Worm (Caenorhabditis elegans) whole organism, young adult: ENCODE measurements around the gene ZK353.9.

Experiments
- C06A6.2 ChIP-seq: fragments of 200-800 bp; sonication (Bioruptor generic); conservative IDR thresholded peaks from 2 replicates; pipeline ENCODE4 v1.3.6; 2022; ENCODE audit warnings: missing genetic modification characterization, missing compliant biosample characterization
- F10E7.11 ChIP-seq: sonication (generic microtip); optimal IDR thresholded peaks from 2 replicates; lab custom pipeline; 2017; ENCODE audit warnings: mild to moderate bottlenecking, missing genetic modification characterization, moderate library complexity, missing compliant biosample characterization
- F57A8.1 ChIP-seq: fragments of 200-800 bp; sonication (Bioruptor generic); optimal IDR thresholded peaks from 2 replicates; lab custom pipeline; 2018; ENCODE audit warnings: mild to moderate bottlenecking, missing genetic modification characterization, moderate library complexity, missing compliant biosample characterization
- K11D2.4 ChIP-seq: fragments of 200-800 bp; sonication (Bioruptor generic); IDR thresholded peaks from 2 replicates; pipeline ENCODE4 v1.3.6; 2022; ENCODE audit warnings: missing genetic modification reagents, missing genetic modification characterization, missing compliant biosample characterization
- T07F8.4 ChIP-seq: sonication (generic microtip); optimal IDR thresholded peaks from 2 replicates; lab custom pipeline; 2016; ENCODE audit warnings: mild to moderate bottlenecking, missing genetic modification characterization, moderate library complexity, missing compliant biosample characterization
- Y67H2A.10 ChIP-seq: fragments of 200-800 bp; sonication (Bioruptor generic); conservative IDR thresholded peaks from 2 replicates; pipeline ENCODE4 v1.3.6; 2022; ENCODE audit warnings: missing genetic modification reagents, missing genetic modification characterization, missing compliant biosample characterization
- akir-1 ChIP-seq: fragments of 200-800 bp; sonication (Bioruptor generic); optimal IDR thresholded peaks from 2 replicates; lab custom pipeline; 2018; ENCODE audit warnings: mild to moderate bottlenecking, missing genetic modification characterization, moderate library complexity, missing compliant biosample characterization
- aptf-3 ChIP-seq: fragments of 200-800 bp; sonication (Bioruptor generic); IDR thresholded peaks from 2 replicates; pipeline ENCODE4 v1.3.6; 2022; ENCODE audit warnings: missing genetic modification characterization, missing compliant biosample characterization
- attf-5 ChIP-seq: fragments of 200-800 bp; sonication (Bioruptor generic); optimal IDR thresholded peaks from 2 replicates; lab custom pipeline; 2018; ENCODE audit warnings: mild to moderate bottlenecking, missing genetic modification characterization, missing compliant biosample characterization
- attf-6 ChIP-seq: fragments of 200-800 bp; sonication (Bioruptor generic); IDR thresholded peaks from 2 replicates; pipeline ENCODE4 v1.3.6; 2022; ENCODE audit warnings: missing genetic modification reagents, missing genetic modification characterization, missing compliant biosample characterization
- cebp-1 ChIP-seq, 2 experiments: fragments of 200-800 bp in 1 of 2; sonication (Bioruptor generic) in 1 of 2; sonication (generic microtip) in 1 of 2; IDR thresholded peaks in 1 of 2; optimal IDR thresholded peaks in 1 of 2; 2 replicates each; pipeline versions ENCODE4 v1.3.6 to Lab custom; 2017 to 2022; ENCODE audit warnings: missing compliant biosample characterization in 2 of 2, missing genetic modification characterization in 2 of 2, mild to moderate bottlenecking in 1 of 2, missing genetic modification reagents in 1 of 2, moderate library complexity in 1 of 2
- ceh-100 ChIP-seq: fragments of 200-800 bp; sonication (Bioruptor generic); IDR thresholded peaks from 2 replicates; pipeline ENCODE4 v1.3.6; 2022; ENCODE audit warnings: missing genetic modification reagents, missing genetic modification characterization, missing compliant biosample characterization
- ceh-27 ChIP-seq: fragments of 200-800 bp; sonication (Bioruptor generic); optimal IDR thresholded peaks from 2 replicates; lab custom pipeline; 2018; ENCODE audit warnings: mild to moderate bottlenecking, missing genetic modification characterization, moderate library complexity, missing compliant biosample characterization
- ceh-79 ChIP-seq: sonication (generic microtip); optimal IDR thresholded peaks from 2 replicates; lab custom pipeline; 2017; ENCODE audit warnings: mild to moderate bottlenecking, missing genetic modification characterization, missing compliant biosample characterization
- chd-7 ChIP-seq: sonication (generic microtip); optimal IDR thresholded peaks from 2 replicates; lab custom pipeline; 2016; ENCODE audit warnings: mild to moderate bottlenecking, missing genetic modification characterization, moderate library complexity, missing compliant biosample characterization
- die-1 ChIP-seq: sonication (generic microtip); optimal IDR thresholded peaks from 2 replicates; lab custom pipeline; 2016; ENCODE audit warnings: missing genotype, mild to moderate bottlenecking, missing genetic modification characterization, missing compliant biosample characterization
- dpff-1 ChIP-seq: sonication (generic microtip); optimal IDR thresholded peaks from 2 replicates; lab custom pipeline; 2017; ENCODE audit warnings: mild to moderate bottlenecking, missing genetic modification characterization, missing compliant biosample characterization
- ekl-4 ChIP-seq: fragments of 200-800 bp; sonication (Bioruptor generic); IDR thresholded peaks from 2 replicates; pipeline ENCODE4 v1.3.6; 2022; ENCODE audit warnings: missing genetic modification reagents, missing genetic modification characterization, missing compliant biosample characterization
- fkh-3 ChIP-seq: sonication (generic microtip); optimal IDR thresholded peaks from 2 replicates; lab custom pipeline; 2016; ENCODE audit warnings: mild to moderate bottlenecking, missing genetic modification characterization, missing compliant biosample characterization
- hmg-1.2 ChIP-seq: fragments of 200-800 bp; sonication (Bioruptor generic); IDR thresholded peaks from 2 replicates; pipeline ENCODE4 v1.3.6; 2022; ENCODE audit warnings: missing genetic modification reagents, missing genetic modification characterization, missing compliant biosample characterization
- hrde-1 ChIP-seq: sonication (generic microtip); optimal IDR thresholded peaks from 2 replicates; lab custom pipeline; 2016; ENCODE audit warnings: missing genetic modification characterization, mild to moderate bottlenecking, missing compliant biosample characterization, moderate library complexity, missing genotype, missing genetic modification reagents, borderline replicate concordance
- hsf-1 ChIP-seq: fragments of 200-800 bp; sonication (Bioruptor generic); IDR thresholded peaks from 2 replicates; pipeline ENCODE4 v1.3.6; 2022; ENCODE audit warnings: missing genetic modification reagents, missing genetic modification characterization, missing compliant biosample characterization
- let-526 ChIP-seq: fragments of 200-800 bp; sonication (Bioruptor generic); IDR thresholded peaks from 2 replicates; pipeline ENCODE4 v1.3.6; 2022; ENCODE audit warnings: missing genetic modification reagents, missing genetic modification characterization, missing compliant biosample characterization
- lin-35 ChIP-seq, 3 experiments: fragments of 150-350 bp in 2 of 3; sonication (generic microtip) in 1 of 3; optimal IDR thresholded peaks; 2 replicates each; lab custom pipeline; 2014 to 2018; ENCODE audit warnings: missing biosample characterization in 3 of 3, missing genetic modification characterization in 3 of 3, missing genetic modification reagents in 3 of 3
- lin-54 ChIP-seq: fragments of 200-800 bp; sonication (Bioruptor generic); optimal IDR thresholded peaks from 2 replicates; lab custom pipeline; 2018; ENCODE audit warnings: mild to moderate bottlenecking, missing genetic modification characterization, missing compliant biosample characterization
- lsl-1 ChIP-seq: fragments of 200-800 bp; sonication (Bioruptor generic); optimal IDR thresholded peaks from 2 replicates; lab custom pipeline; 2018; ENCODE audit warnings: mild to moderate bottlenecking, missing genetic modification characterization, moderate library complexity, missing compliant biosample characterization
- madf-6 ChIP-seq: fragments of 200-800 bp; sonication (Bioruptor generic); IDR thresholded peaks from 2 replicates; pipeline ENCODE4 v1.3.6; 2022; ENCODE audit warnings: missing genetic modification reagents, missing genetic modification characterization, missing compliant biosample characterization
- nfyb-1 ChIP-seq: fragments of 200-800 bp; sonication (Bioruptor generic); IDR thresholded peaks from 2 replicates; pipeline ENCODE4 v1.3.6; 2022; ENCODE audit warnings: missing genetic modification reagents, missing genetic modification characterization, missing compliant biosample characterization
- nhr-80 ChIP-seq: sonication (generic microtip); optimal IDR thresholded peaks from 2 replicates; lab custom pipeline; 2016; ENCODE audit warnings: missing genetic modification characterization, missing compliant biosample characterization
- pbrm-1 ChIP-seq: fragments of 200-800 bp; sonication (Bioruptor generic); IDR thresholded peaks from 2 replicates; pipeline ENCODE4 v1.3.6; 2022; ENCODE audit warnings: missing genetic modification reagents, missing genetic modification characterization, missing compliant biosample characterization
- rec-8 ChIP-seq, 2 experiments: sonication (generic microtip); optimal IDR thresholded peaks; 2 replicates each; lab custom pipeline; 2016; ENCODE audit warnings: mild to moderate bottlenecking in 2 of 2, missing genetic modification characterization in 2 of 2, missing genetic modification reagents in 2 of 2, missing genotype in 2 of 2, missing biosample characterization in 1 of 2, missing compliant biosample characterization in 1 of 2, moderate library complexity in 1 of 2
- snpc-1.1 ChIP-seq: sonication (generic microtip); optimal IDR thresholded peaks from 2 replicates; lab custom pipeline; 2017; ENCODE audit warnings: missing genetic modification characterization, mild to moderate bottlenecking, missing compliant biosample characterization, antibody characterized with exemption, moderate library complexity, missing genotype, missing genetic modification reagents; ENCODE audit not compliant: insufficient read depth
- snpc-1.3 ChIP-seq: sonication (generic microtip); optimal IDR thresholded peaks from 2 replicates; lab custom pipeline; 2017; ENCODE audit warnings: missing genetic modification characterization, mild to moderate bottlenecking, missing compliant biosample characterization, antibody characterized with exemption, moderate library complexity, missing genotype, missing genetic modification reagents; ENCODE audit not compliant: insufficient read depth
- snpc-4 ChIP-seq, 5 experiments: fragments of 150-350 bp in 1 of 5; sonication (generic microtip) in 4 of 5; optimal IDR thresholded peaks; 2 replicates each; lab custom pipeline; 2014 to 2018; ENCODE audit warnings: missing genetic modification characterization in 5 of 5, missing biosample characterization in 3 of 5, antibody characterized with exemption in 2 of 5, mild to moderate bottlenecking in 2 of 5, missing compliant biosample characterization in 2 of 5, missing genotype in 2 of 5, moderate library complexity in 2 of 5, missing genetic modification reagents in 1 of 5
- somi-1 ChIP-seq: fragments of 200-800 bp; sonication (Bioruptor generic); optimal IDR thresholded peaks from 2 replicates; lab custom pipeline; 2018; ENCODE audit warnings: mild to moderate bottlenecking, missing genetic modification characterization, missing compliant biosample characterization
- sptf-2 ChIP-seq: fragments of 200-800 bp; sonication (Bioruptor generic); optimal IDR thresholded peaks from 2 replicates; lab custom pipeline; 2018; ENCODE audit warnings: mild to moderate bottlenecking, missing genetic modification characterization, missing compliant biosample characterization
- tbx-9 ChIP-seq: sonication (generic microtip); optimal IDR thresholded peaks from 2 replicates; lab custom pipeline; 2016; ENCODE audit warnings: borderline replicate concordance, missing genetic modification characterization, inconsistent platforms, missing compliant biosample characterization
- tlf-1 ChIP-seq: fragments of 200-800 bp; sonication (Bioruptor generic); optimal IDR thresholded peaks from 2 replicates; lab custom pipeline; 2018; ENCODE audit warnings: mild to moderate bottlenecking, missing genetic modification characterization, missing compliant biosample characterization
- unc-62 ChIP-seq: fragments of 150-350 bp; optimal IDR thresholded peaks from 2 replicates; lab custom pipeline; 2014; ENCODE audit warnings: missing biosample characterization, missing genetic modification reagents, missing genetic modification characterization
- ztf-18 ChIP-seq: sonication (generic microtip); optimal IDR thresholded peaks from 2 replicates; lab custom pipeline; 2016; ENCODE audit warnings: missing genotype, mild to moderate bottlenecking, missing genetic modification characterization, missing compliant biosample characterization
- ztf-25 ChIP-seq: fragments of 200-800 bp; sonication (Bioruptor generic); IDR thresholded peaks from 2 replicates; pipeline ENCODE4 v1.3.6; 2022; ENCODE audit warnings: missing genetic modification reagents, missing genetic modification characterization, missing compliant biosample characterization
- ztf-26 ChIP-seq: sonication (generic microtip); optimal IDR thresholded peaks from 2 replicates; lab custom pipeline; 2017; ENCODE audit warnings: missing genetic modification characterization, missing compliant biosample characterization
- ztf-28 ChIP-seq: fragments of 200-800 bp; sonication (Bioruptor generic); IDR thresholded peaks from 2 replicates; pipeline ENCODE4 v1.3.6; 2022; ENCODE audit warnings: missing genetic modification reagents, missing genetic modification characterization, missing compliant biosample characterization

The ZK353.9 gene

ce11 chrIII:8417192-8417967, 8.1 kb downstream of the ZK353.9 start (continued):
- TF ChIP-seq K11D2.4 (GFP tag; lab: Robert Waterston, UW) (peak; percentile 62; the same call in 1 of the 2 replicates), ekl-4 (GFP tag; lab: Robert Waterston, UW) (peak; percentile 53; the same call in 1 of the 2 replicates), tlf-1 (GFP tag; lab: Kevin White, UChicago) (peak; percentile 70), somi-1 (GFP tag; lab: Kevin White, UChicago) (peak; percentile 42), madf-6 (GFP tag; lab: Robert Waterston, UW) (0 out of 2 replicates have a peak, but pooled peaks have one; percentile 29), C06A6.2 (peak; percentile 66), fkh-3 (tag; lab: Kevin White, UChicago) (no peak), nfyb-1 (GFP tag; lab: Robert Waterston, UW) (peak; percentile 99), snpc-1.1 (tag; lab: Kevin White, UChicago) (peak; percentile 22), lin-35 (GFP tag; optimal IDR thresholded peaks at IDR 0.05; lab: Kevin White, UChicago) (peak in 1 of 3 experiments; percentile 81), pbrm-1 (GFP tag; lab: Robert Waterston, UW) (peak; percentile 34; the same call in 1 of the 2 replicates), akir-1 (GFP tag; lab: Kevin White, UChicago) (peak; percentile 34), die-1 (no peak), ceh-79 (peak; percentile 63), lsl-1 (GFP tag; lab: Kevin White, UChicago) (no peak), hrde-1 (no peak), ztf-18 (tag; lab: Kevin White, UChicago) (peak; percentile 69), hmg-1.2 (GFP tag; lab: Robert Waterston, UW) (peak; percentile 81), sptf-2 (GFP tag; lab: Kevin White, UChicago) (no peak), F57A8.1 (GFP tag; lab: Kevin White, UChicago) (no peak), rec-8 (tag; optimal IDR thresholded peaks at IDR 0.05; lab: Kevin White, UChicago) (no peak), unc-62 (GFP tag; lab: Kevin White, UChicago) (peak; percentile 32), snpc-4 (GFP tag; optimal IDR thresholded peaks at IDR 0.05; lab: Kevin White, UChicago) (peak; percentile 12), snpc-4 (tag; optimal IDR thresholded peaks at IDR 0.05; lab: Kevin White, UChicago) (peak in 3 of 4 experiments; percentile 35 to 67 (median 63)), ztf-26 (tag; lab: Kevin White, UChicago) (peak; percentile 24), ztf-28 (no peak), Y67H2A.10 (GFP tag; lab: Robert Waterston, UW) (no peak), attf-5 (GFP tag; lab: Kevin White, UChicago) (peak; percentile 93), cebp-1 (GFP tag; IDR thresholded peaks at IDR 0.05; lab: Robert Waterston, UW) (no peak; the same call in 1 of the 2 replicates), cebp-1 (tag; optimal IDR thresholded peaks at IDR 0.05; lab: Kevin White, UChicago) (peak; percentile 88), hsf-1 (GFP tag; lab: Robert Waterston, UW) (no peak), dpff-1 (tag; lab: Kevin White, UChicago) (no peak), let-526 (GFP tag; lab: Robert Waterston, UW) (peak; percentile 61; the same call in 1 of the 2 replicates), F10E7.11 (peak; percentile 45), nhr-80 (tag; lab: Kevin White, UChicago) (peak; percentile 91)
- TF ChIP-seq, all 124 proteins: peak for 46

ce11 chrIII:8417968-8418267, 8.6 kb downstream of the ZK353.9 start, which contains the start of gene sor-1:
Gene sor-1 (plus strand): TSS chrIII:8418168.
- TF ChIP-seq ztf-25 (no peak), snpc-1.3 (tag; lab: Kevin White, UChicago) (no peak), attf-6 (GFP tag; lab: Robert Waterston, UW) (no peak), tbx-9 (no peak), lin-54 (GFP tag; lab: Kevin White, UChicago) (no peak), chd-7 (tag; lab: Kevin White, UChicago) (no peak), ztf-28 (no peak), lsl-1 (GFP tag; lab: Kevin White, UChicago) (no peak), ceh-100 (GFP tag; lab: Robert Waterston, UW) (no peak), ceh-27 (GFP tag; lab: Kevin White, UChicago) (no peak), aptf-3 (GFP tag; lab: Robert Waterston, UW) (no peak), T07F8.4 (tag; lab: Kevin White, UChicago) (no peak), K11D2.4 (GFP tag; lab: Robert Waterston, UW) (no peak), ekl-4 (GFP tag; lab: Robert Waterston, UW) (no peak)
